Worm (Caenorhabditis elegans): ENCODE results near the gene R10D12.10.
A peak's percentile ranks its signal among the peaks of the same experiment; 100 is the strongest.

R10D12.10 gene

ce11 chrV:13953191-13953590, 5.0 kb downstream of the R10D12.10 start, which contains the start of gene R10D12.8:
Gene R10D12.8 (minus strand): TSS chrV:13953291.
- TF ChIP-seq ham-2 (GFP tag; optimal IDR thresholded peaks at IDR 0.05) (no peak), elt-1 (tag; optimal IDR thresholded peaks at IDR 0.05; ENCODE audit: borderline replicate concordance, insufficient read depth) (peak; percentile 78), snpc-4 (tag; optimal IDR thresholded peaks at IDR 0.05) (no peak), nhr-28 (tag; optimal IDR thresholded peaks at IDR 0.05) (no peak), ceh-43 (GFP tag; optimal IDR thresholded peaks at IDR 0.05) (no peak), ztf-11 (tag; optimal IDR thresholded peaks at IDR 0.05) (no peak), ces-1 (GFP tag; optimal IDR thresholded peaks at IDR 0.05) (no peak), lin-13 (tag; optimal IDR thresholded peaks at IDR 0.05) (no peak)

DNA sequence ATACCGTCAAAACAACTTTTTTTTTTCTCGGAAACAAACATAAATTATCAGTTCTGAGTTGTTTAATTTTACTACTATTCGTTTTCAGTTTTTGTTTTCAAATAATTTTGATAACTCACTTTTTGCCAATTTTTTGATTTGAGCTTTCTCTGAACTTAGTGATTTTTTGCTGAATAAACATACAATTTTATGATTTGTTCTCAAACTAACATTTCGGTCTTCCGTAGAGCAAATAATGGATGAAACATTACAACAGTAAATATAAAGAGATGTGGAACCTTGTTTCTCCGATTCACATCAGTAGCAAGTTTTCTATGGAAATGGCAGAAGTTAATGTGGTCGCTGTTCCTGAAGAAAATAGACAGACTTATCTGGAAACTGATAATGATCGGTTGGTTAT, 8.4 kb downstream of the R10D12.10 start, which contains the start of gene R10D12.7:
R10D12.7 (plus strand) TSS at position 301 of the 400 bp plus-strand sequence.
- TF ChIP-seq unc-62 (GFP tag; optimal IDR thresholded peaks at IDR 0.05): no peak
- no peak for TF ChIP-seq unc-120 (tag; optimal IDR thresholded peaks at IDR 0.05; ENCODE audit: poor library complexity, severe bottlenecking)
- no peak for TF ChIP-seq nhr-28 (tag; optimal IDR thresholded peaks at IDR 0.05)
- TF ChIP-seq sem-2 (GFP tag; optimal IDR thresholded peaks at IDR 0.05): no peak
- TF ChIP-seq zip-8 (tag; optimal IDR thresholded peaks at IDR 0.05): no peak
- TF ChIP-seq sptf-1 (tag; optimal IDR thresholded peaks at IDR 0.05): no peak

DNA sequence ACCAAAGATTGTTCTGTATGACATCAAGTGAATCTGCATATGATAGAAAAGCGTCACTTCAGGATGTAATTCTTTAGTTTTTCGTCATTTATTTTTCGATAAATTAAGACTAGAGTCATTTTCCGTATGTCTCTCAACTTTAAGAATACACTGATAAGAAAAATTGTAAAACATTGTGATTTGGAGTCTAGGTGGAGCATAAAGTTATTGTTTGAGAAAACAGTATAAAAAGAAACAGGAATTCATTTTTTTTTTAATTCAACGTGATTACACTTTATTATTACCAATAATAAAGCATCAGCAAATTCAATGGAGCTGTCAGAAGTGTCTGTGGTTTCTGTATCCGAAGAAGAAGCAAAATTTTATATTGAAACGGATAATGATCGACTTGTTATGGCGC, 9.1 kb downstream of the R10D12.10 start, which contains the start of gene R10D12.6:
R10D12.6 (plus strand) TSS at position 301 of the 400 bp plus-strand sequence.
- TF ChIP-seq sptf-1 (tag; optimal IDR thresholded peaks at IDR 0.05) (no peak), unc-120 (tag; optimal IDR thresholded peaks at IDR 0.05; ENCODE audit: poor library complexity, severe bottlenecking) (no peak), nhr-12 (tag; optimal IDR thresholded peaks at IDR 0.05) (no peak), nhr-2 (tag; optimal IDR thresholded peaks at IDR 0.05) (no peak), mls-2 (tag; optimal IDR thresholded peaks at IDR 0.05) (no peak), lin-13 (tag; optimal IDR thresholded peaks at IDR 0.05) (no peak), lin-32 (GFP tag; optimal IDR thresholded peaks at IDR 0.05) (no peak), ceh-43 (GFP tag; optimal IDR thresholded peaks at IDR 0.05) (no peak), nhr-76 (tag; optimal IDR thresholded peaks at IDR 0.05) (no peak), blmp-1 (tag; optimal IDR thresholded peaks at IDR 0.05) (no peak), zip-8 (tag; optimal IDR thresholded peaks at IDR 0.05) (no peak), bed-3 (GFP tag; optimal IDR thresholded peaks at IDR 0.05) (no peak), hlh-1 (tag; optimal IDR thresholded peaks at IDR 0.05) (no peak), tbx-8 (GFP tag; optimal IDR thresholded peaks at IDR 0.05) (no peak), ztf-11 (tag; optimal IDR thresholded peaks at IDR 0.05) (no peak)

ce11 chrV:13946385-13947019, 11.6 kb downstream of the R10D12.10 start, which contains the start of the genes srx-10 and clec-226:
Gene srx-10 (minus strand): TSS chrV:13946485.
Gene clec-226 (plus strand): TSS chrV:13946969.
- TF ChIP-seq mls-2 (tag; optimal IDR thresholded peaks at IDR 0.05) (no peak), nhr-76 (tag; optimal IDR thresholded peaks at IDR 0.05) (no peak), tbx-8 (GFP tag; optimal IDR thresholded peaks at IDR 0.05) (no peak), lsy-2 (tag; optimal IDR thresholded peaks at IDR 0.05) (no peak), unc-62 (GFP tag; optimal IDR thresholded peaks at IDR 0.05) (no peak), drap-1 (GFP tag; optimal IDR thresholded peaks at IDR 0.05) (no peak)

DNA sequence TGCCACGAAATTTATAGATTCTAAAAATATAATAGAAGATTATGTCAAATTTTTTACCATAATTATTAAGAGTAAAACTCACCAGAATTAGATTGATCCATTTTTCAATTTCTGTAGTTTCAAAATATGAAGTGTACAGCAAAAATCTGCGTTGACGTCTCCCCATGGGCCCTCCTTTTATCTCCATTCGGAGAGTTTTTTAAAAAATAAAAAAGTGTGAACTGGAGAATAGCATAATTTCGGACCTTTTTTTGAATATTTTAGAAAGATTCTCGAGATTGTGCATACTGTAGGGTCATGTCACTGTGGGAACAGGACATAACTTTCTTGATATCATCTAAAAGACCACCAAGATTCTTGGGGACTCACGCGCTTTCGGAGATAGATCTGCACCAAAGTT, 16.1 kb downstream of the R10D12.10 start, which contains the start of gene dpr-1:
dpr-1 (minus strand) TSS at position 101 of the 400 bp plus-strand sequence.
- no peak for TF ChIP-seq mls-2 (tag; optimal IDR thresholded peaks at IDR 0.05)
- no peak for TF ChIP-seq ceh-39 (tag; optimal IDR thresholded peaks at IDR 0.05)
- TF ChIP-seq ham-2 (GFP tag; optimal IDR thresholded peaks at IDR 0.05): no peak
- no peak for TF ChIP-seq ceh-43 (GFP tag; optimal IDR thresholded peaks at IDR 0.05)
- no peak for TF ChIP-seq drap-1 (GFP tag; optimal IDR thresholded peaks at IDR 0.05)
- no peak for TF ChIP-seq nhr-12 (tag; optimal IDR thresholded peaks at IDR 0.05)
- no peak for TF ChIP-seq mab-5 (tag; optimal IDR thresholded peaks at IDR 0.05)
- no peak for TF ChIP-seq unc-120 (tag; optimal IDR thresholded peaks at IDR 0.05; ENCODE audit: poor library complexity, severe bottlenecking)
- no peak for TF ChIP-seq nhr-28 (tag; optimal IDR thresholded peaks at IDR 0.05)
- TF ChIP-seq mep-1 (tag; optimal IDR thresholded peaks at IDR 0.05): no peak
- no peak for TF ChIP-seq flh-1 (GFP tag; optimal IDR thresholded peaks at IDR 0.05)
- TF ChIP-seq hlh-1 (tag; optimal IDR thresholded peaks at IDR 0.05): no peak
- TF ChIP-seq lin-13 (tag; optimal IDR thresholded peaks at IDR 0.05): no peak
- no peak for TF ChIP-seq unc-62 (GFP tag; optimal IDR thresholded peaks at IDR 0.05)
- TF ChIP-seq lsy-2 (tag; optimal IDR thresholded peaks at IDR 0.05): no peak
- no peak for TF ChIP-seq elt-3 (tag; optimal IDR thresholded peaks at IDR 0.05)
